Fruit fly (Drosophila melanogaster) whole organism, embryonic: ENCODE measurements around the gene pyx.

Experiments used
- Ada2b ChIP-seq: fragments of 200-800 bp; sonication (Bioruptor generic); IDR thresholded peaks from 2 replicates; pipeline ENCODE4 v1.3.6; 2022; ENCODE audit warnings: missing biosample characterization, missing genetic modification characterization
- Aef1 ChIP-seq: fragments of 200-800 bp; sonication (Bioruptor generic); IDR thresholded peaks from 3 replicates; pipeline ENCODE4 v1.3.6; 2022; ENCODE audit warnings: missing biosample characterization, missing genetic modification characterization
- CG10366 ChIP-seq: fragments of 200-800 bp; sonication (Bioruptor generic); IDR thresholded peaks from 2 replicates; pipeline ENCODE4 v1.3.6; 2022; ENCODE audit warnings: missing biosample characterization, missing genetic modification characterization
- CG10462 ChIP-seq: fragments of 200-800 bp; sonication (Bioruptor generic); optimal IDR thresholded peaks from 2 replicates; lab custom pipeline; 2016; ENCODE audit warnings: missing biosample characterization, missing genetic modification characterization
- CG10959 ChIP-seq: fragments of 200-800 bp; sonication (Bioruptor generic); IDR thresholded peaks from 2 replicates; pipeline ENCODE4 v1.3.6; 2022; ENCODE audit warnings: missing biosample characterization, missing genetic modification characterization
- CG1233 ChIP-seq: fragments of 200-800 bp; sonication (Bioruptor generic); optimal IDR thresholded peaks from 4 replicates; lab custom pipeline; 2018; ENCODE audit warnings: missing biosample characterization, mild to moderate bottlenecking, missing genetic modification characterization
- CG13296 ChIP-seq: fragments of 200-800 bp; sonication (Bioruptor generic); optimal IDR thresholded peaks from 3 replicates; lab custom pipeline; 2018; ENCODE audit warnings: missing biosample characterization, mild to moderate bottlenecking, missing genetic modification characterization
- CG15269 ChIP-seq: fragments of 200-800 bp; sonication (Bioruptor generic); optimal IDR thresholded peaks from 2 replicates; lab custom pipeline; 2018; ENCODE audit warnings: missing biosample characterization, mild to moderate bottlenecking, missing genetic modification characterization, moderate library complexity
- CG17186 ChIP-seq: fragments of 200-800 bp; sonication (Bioruptor generic); optimal IDR thresholded peaks from 3 replicates; lab custom pipeline; 2017; ENCODE audit warnings: missing biosample characterization, missing genetic modification reagents, missing genetic modification characterization
- CG1792 ChIP-seq: fragments of 200-800 bp; sonication (Bioruptor generic); optimal IDR thresholded peaks from 2 replicates; lab custom pipeline; 2016; ENCODE audit warnings: missing biosample characterization, missing genetic modification characterization
- CG2875 ChIP-seq: fragments of 200-800 bp; sonication (Bioruptor generic); optimal IDR thresholded peaks from 2 replicates; lab custom pipeline; 2017; ENCODE audit warnings: missing biosample characterization, mild to moderate bottlenecking, missing genetic modification characterization, missing genetic modification reagents
- CG3065 ChIP-seq: fragments of 200-800 bp; sonication (Bioruptor generic); optimal IDR thresholded peaks from 2 replicates; lab custom pipeline; 2016; ENCODE audit warnings: missing biosample characterization, missing genetic modification characterization
- CG31224 ChIP-seq: fragments of 200-800 bp; sonication (Bioruptor generic); IDR thresholded peaks from 2 replicates; pipeline ENCODE4 v1.3.6; 2022; ENCODE audit warnings: missing biosample characterization, missing genetic modification characterization
- CG32772 ChIP-seq: fragments of 200-800 bp; sonication (Bioruptor generic); IDR thresholded peaks from 2 replicates; pipeline ENCODE4 v1.3.6; 2022; ENCODE audit warnings: missing biosample characterization, missing genetic modification characterization
- CG3407 ChIP-seq: fragments of 200-800 bp; sonication (Bioruptor generic); optimal IDR thresholded peaks from 2 replicates; lab custom pipeline; 2018; ENCODE audit warnings: missing biosample characterization, mild to moderate bottlenecking, missing genetic modification characterization
- CG6654 ChIP-seq: fragments of 200-800 bp; sonication (Bioruptor generic); optimal IDR thresholded peaks from 2 replicates; lab custom pipeline; 2017; ENCODE audit warnings: missing biosample characterization, mild to moderate bottlenecking, missing genetic modification characterization
- CG7556 ChIP-seq: fragments of 200-800 bp; sonication (Bioruptor generic); optimal IDR thresholded peaks from 2 replicates; lab custom pipeline; 2017; ENCODE audit warnings: missing biosample characterization, mild to moderate bottlenecking, missing genetic modification characterization
- Dip2 ChIP-seq: fragments of 200-800 bp; sonication (Bioruptor generic); IDR thresholded peaks from 2 replicates; pipeline ENCODE4 v1.3.6; 2022; ENCODE audit warnings: missing biosample characterization, missing genetic modification characterization
- Dll ChIP-seq: fragments of 200-800 bp; sonication (Bioruptor generic); IDR thresholded peaks from 4 replicates; pipeline ENCODE4 v1.3.6; 2022; ENCODE audit warnings: missing biosample characterization, missing genetic modification characterization; ENCODE audit not compliant: partially characterized antibody
- Dref ChIP-seq: fragments of 200-800 bp; sonication (Bioruptor generic); IDR thresholded peaks from 2 replicates; pipeline ENCODE4 v1.3.6; 2022; ENCODE audit warnings: missing biosample characterization, missing genetic modification characterization
- HLH3B ChIP-seq: fragments of 200-800 bp; sonication (Bioruptor generic); IDR thresholded peaks from 2 replicates; pipeline ENCODE4 v1.3.6; 2022; ENCODE audit warnings: missing biosample characterization, missing genetic modification characterization
- Kr ChIP-seq: fragments of 200-800 bp; sonication (Bioruptor generic); optimal IDR thresholded peaks from 2 replicates; lab custom pipeline; 2017; ENCODE audit warnings: missing biosample characterization, mild to moderate bottlenecking, missing genetic modification characterization
- MESR4 ChIP-seq: fragments of 200-800 bp; sonication (Bioruptor generic); optimal IDR thresholded peaks from 2 replicates; lab custom pipeline; 2018; ENCODE audit warnings: missing biosample characterization, mild to moderate bottlenecking, missing genetic modification characterization, moderate library complexity
- NC2β ChIP-seq: fragments of 200-800 bp; sonication (Bioruptor generic); optimal IDR thresholded peaks from 2 replicates; lab custom pipeline; 2016; ENCODE audit warnings: missing biosample characterization, missing genetic modification characterization
- NFAT ChIP-seq: fragments of 200-800 bp; sonication (Bioruptor generic); IDR thresholded peaks from 2 replicates; pipeline ENCODE4 v1.3.6; 2022; ENCODE audit warnings: missing biosample characterization, missing genetic modification characterization
- Neu2 ChIP-seq: fragments of 200-800 bp; sonication (Bioruptor generic); optimal IDR thresholded peaks from 3 replicates; lab custom pipeline; 2016; ENCODE audit warnings: missing biosample characterization, missing genetic modification characterization, borderline replicate concordance
- Nf-YA ChIP-seq: fragments of 200-800 bp; sonication (Bioruptor generic); IDR thresholded peaks from 2 replicates; pipeline ENCODE4 v1.3.6; 2022; ENCODE audit warnings: missing biosample characterization, missing genetic modification characterization
- Trl ChIP-seq, 3 experiments: fragments of >200 bp in 2 of 3; fragments of 200-800 bp in 1 of 3; sonication (Bioruptor generic) in 1 of 3; optimal IDR thresholded peaks; 2 replicates in 1 of 3; 3 replicates in 2 of 3; lab custom pipeline; 2016 to 2017; ENCODE audit warnings: missing biosample characterization in 1 of 3, missing genetic modification characterization in 1 of 3
- Vsx1 ChIP-seq: fragments of 200-800 bp; sonication (Bioruptor generic); optimal IDR thresholded peaks from 2 replicates; lab custom pipeline; 2017; ENCODE audit warnings: missing biosample characterization, mild to moderate bottlenecking, missing genetic modification characterization, missing genetic modification reagents
- Xbp1 ChIP-seq: fragments of 200-800 bp; sonication (Bioruptor generic); optimal IDR thresholded peaks from 3 replicates; lab custom pipeline; 2016; ENCODE audit warnings: missing biosample characterization, mild to moderate bottlenecking, missing genetic modification characterization
- ash1 ChIP-seq: fragments of 200-800 bp; sonication (Bioruptor generic); optimal IDR thresholded peaks from 2 replicates; lab custom pipeline; 2018; ENCODE audit warnings: missing biosample characterization, mild to moderate bottlenecking, missing genetic modification characterization
- bowl ChIP-seq: fragments of 200-800 bp; sonication (Bioruptor generic); IDR thresholded peaks from 2 replicates; pipeline ENCODE4 v1.3.6; 2022; ENCODE audit warnings: missing biosample characterization, missing genetic modification characterization
- dati ChIP-seq: fragments of 200-800 bp; sonication (Bioruptor generic); IDR thresholded peaks from 2 replicates; pipeline ENCODE4 v1.3.6; 2022; ENCODE audit warnings: missing biosample characterization, missing genetic modification characterization
- emc ChIP-seq: fragments of 200-800 bp; sonication (Bioruptor generic); optimal IDR thresholded peaks from 2 replicates; lab custom pipeline; 2016; ENCODE audit warnings: missing biosample characterization, missing genetic modification characterization
- fd102C ChIP-seq: fragments of 200-800 bp; sonication (Bioruptor generic); optimal IDR thresholded peaks from 2 replicates; lab custom pipeline; 2018; ENCODE audit warnings: missing biosample characterization, mild to moderate bottlenecking, missing genetic modification characterization, moderate library complexity
- fu2 ChIP-seq: fragments of 200-800 bp; sonication (Bioruptor generic); optimal IDR thresholded peaks from 2 replicates; lab custom pipeline; 2016; ENCODE audit warnings: missing biosample characterization, missing genetic modification characterization
- gsb ChIP-seq: fragments of 200-800 bp; sonication (Bioruptor generic); IDR thresholded peaks from 2 replicates; pipeline ENCODE4 v1.3.6; 2022; ENCODE audit warnings: missing biosample characterization, missing genetic modification characterization
- klu ChIP-seq: fragments of 200-800 bp; sonication (Bioruptor generic); IDR thresholded peaks from 2 replicates; pipeline ENCODE4 v1.3.6; 2022; ENCODE audit warnings: missing biosample characterization, missing genetic modification characterization
- maf-S ChIP-seq: fragments of 200-800 bp; sonication (Bioruptor generic); optimal IDR thresholded peaks from 2 replicates; lab custom pipeline; 2016; ENCODE audit warnings: missing biosample characterization, missing genetic modification characterization
- nau ChIP-seq: fragments of 200-800 bp; sonication (Bioruptor generic); optimal IDR thresholded peaks from 3 replicates; lab custom pipeline; 2017; ENCODE audit warnings: missing biosample characterization, mild to moderate bottlenecking, missing genetic modification characterization, missing genetic modification reagents
- nerfin-1 ChIP-seq: fragments of 200-800 bp; sonication (Bioruptor generic); optimal IDR thresholded peaks from 3 replicates; lab custom pipeline; 2019; ENCODE audit warnings: missing biosample characterization, mild to moderate bottlenecking, missing genetic modification characterization, moderate library complexity
- peb ChIP-seq: fragments of 200-800 bp; sonication (Bioruptor generic); IDR thresholded peaks from 2 replicates; pipeline ENCODE4 v1.3.6; 2022; ENCODE audit warnings: missing biosample characterization, missing genetic modification characterization
- sc ChIP-seq, 3 experiments: fragments of >200 bp in 2 of 3; fragments of 200-800 bp in 1 of 3; sonication (Bioruptor generic) in 1 of 3; optimal IDR thresholded peaks; 2 replicates in 2 of 3; 3 replicates in 1 of 3; lab custom pipeline; 2017; ENCODE audit warnings: mild to moderate bottlenecking in 1 of 3, missing biosample characterization in 1 of 3, missing genetic modification characterization in 1 of 3, missing genetic modification reagents in 1 of 3
- schlank ChIP-seq: fragments of 200-800 bp; sonication (Bioruptor generic); optimal IDR thresholded peaks from 2 replicates; lab custom pipeline; 2018; ENCODE audit warnings: missing biosample characterization, mild to moderate bottlenecking, missing genetic modification characterization
- scrt ChIP-seq: fragments of 200-800 bp; sonication (Bioruptor generic); optimal IDR thresholded peaks from 2 replicates; lab custom pipeline; 2018; ENCODE audit warnings: missing biosample characterization, mild to moderate bottlenecking, missing genetic modification characterization, moderate library complexity
- sd ChIP-seq: fragments of 200-800 bp; sonication (Bioruptor generic); optimal IDR thresholded peaks from 3 replicates; lab custom pipeline; 2018; ENCODE audit warnings: missing biosample characterization, mild to moderate bottlenecking, missing genetic modification characterization, moderate library complexity
- sens-2 ChIP-seq: fragments of 200-800 bp; sonication (Bioruptor generic); IDR thresholded peaks from 2 replicates; pipeline ENCODE4 v1.3.6; 2022; ENCODE audit warnings: missing biosample characterization, missing genetic modification characterization
- ttk ChIP-seq: fragments of 200-800 bp; sonication (Bioruptor generic); IDR thresholded peaks from 2 replicates; pipeline ENCODE4 v2.1.2; 2022; ENCODE audit warnings: missing biosample characterization, missing genetic modification characterization

The pyx gene

dm6 chr3L:257618-258475 lies 35.0 kb upstream of the pyx start, which contains the start of the genes DIP2 and wac (continued):
- TF ChIP-seq NFAT (peak; percentile 88), peb (GFP tag; lab: Robert Waterston, UW) (no peak), sd (tag; lab: Kevin White, UChicago) (peak; percentile 25), Kr (GFP tag; lab: Kevin White, UChicago) (no peak), CG13296 (GFP tag; lab: Kevin White, UChicago) (peak; percentile 63), CG2875 (GFP tag; lab: Kevin White, UChicago) (peak; percentile 51), Dll (GFP tag; lab: Robert Waterston, UW) (peak; percentile 96), Trl (optimal IDR thresholded peaks at IDR 0.05; lab: Kevin White, UChicago) (no peak), Trl (GFP tag; optimal IDR thresholded peaks at IDR 0.05; lab: Kevin White, UChicago) (peak; percentile 92), CG10366 (peak; percentile 57; the same call in 1 of the 2 replicates), HLH3B (GFP tag; lab: Robert Waterston, UW) (peak; percentile 58; the same call in 1 of the 2 replicates), CG32772 (peak; percentile 71), CG7556 (GFP tag; lab: Kevin White, UChicago) (peak; percentile 55), NC2β (GFP tag; lab: Kevin White, UChicago) (peak; percentile 77), CG10959 (GFP tag; lab: Robert Waterston, UW) (no peak), CG10462 (GFP tag; lab: Kevin White, UChicago) (peak; percentile 41), nau (GFP tag; lab: Kevin White, UChicago) (no peak), CG31224 (peak; percentile 55), emc (peak; percentile 25), scrt (GFP tag; lab: Kevin White, UChicago) (no peak), nerfin-1 (tag; lab: Kevin White, UChicago) (peak; percentile 54), CG3065 (GFP tag; lab: Kevin White, UChicago) (peak; percentile 64), sc (optimal IDR thresholded peaks at IDR 0.05; lab: Kevin White, UChicago) (no peak), sc (GFP tag; optimal IDR thresholded peaks at IDR 0.05; lab: Kevin White, UChicago) (peak; percentile 37), CG3407 (GFP tag; lab: Kevin White, UChicago) (no peak), Nf-YA (GFP tag; lab: Robert Waterston, UW) (no peak), schlank (peak; percentile 53), Dip2 (GFP tag; lab: Robert Waterston, UW) (no peak), bowl (GFP tag; lab: Robert Waterston, UW) (no peak), sens-2 (GFP tag; lab: Robert Waterston, UW) (peak; percentile 45; the same call in 1 of the 2 replicates), fd102C (GFP tag; lab: Kevin White, UChicago) (peak; percentile 31), Aef1 (GFP tag; lab: Robert Waterston, UW) (peak; percentile 54; the same call in 2 of the 3 replicates), CG1233 (peak; percentile 49), dati (no peak), Neu2 (GFP tag; lab: Kevin White, UChicago) (peak; percentile 22), ttk (peak; percentile 60), Dref (GFP tag; lab: Robert Waterston, UW) (peak; percentile 84), CG1792 (GFP tag; lab: Kevin White, UChicago) (peak; percentile 69), fu2 (GFP tag; lab: Kevin White, UChicago) (peak; percentile 78), MESR4 (GFP tag; lab: Kevin White, UChicago) (peak; percentile 51), CG17186 (peak; percentile 84), gsb (GFP tag; lab: Robert Waterston, UW) (no peak), klu (GFP tag; lab: Robert Waterston, UW) (no peak), ash1 (GFP tag; lab: Kevin White, UChicago) (peak; percentile 27), CG6654 (GFP tag; lab: Kevin White, UChicago) (no peak), Vsx1 (GFP tag; lab: Kevin White, UChicago) (no peak), maf-S (GFP tag; lab: Kevin White, UChicago) (peak; percentile 64), CG15269 (tag; lab: Kevin White, UChicago) (no peak), Xbp1 (GFP tag; lab: Kevin White, UChicago) (peak; percentile 88), Ada2b (GFP tag; lab: Robert Waterston, UW) (peak; percentile 64; the same call in 1 of the 2 replicates)
